Fruit fly (Drosophila melanogaster) whole organism, embryonic: ENCODE data around the gene CG8460.

ENCODE experiments used
- CG8281 ChIP-seq: fragments of 200-800 bp; sonication (Bioruptor generic); optimal IDR thresholded peaks from 2 replicates; lab custom pipeline; 2018; ENCODE audit warnings: missing biosample characterization, mild to moderate bottlenecking, missing genetic modification characterization, moderate library complexity
- Dbx ChIP-seq: fragments of 200-800 bp; sonication (Bioruptor generic); IDR thresholded peaks from 3 replicates; pipeline ENCODE4 v1.3.6; 2022; ENCODE audit warnings: missing biosample characterization, missing genetic modification characterization

DNA sequence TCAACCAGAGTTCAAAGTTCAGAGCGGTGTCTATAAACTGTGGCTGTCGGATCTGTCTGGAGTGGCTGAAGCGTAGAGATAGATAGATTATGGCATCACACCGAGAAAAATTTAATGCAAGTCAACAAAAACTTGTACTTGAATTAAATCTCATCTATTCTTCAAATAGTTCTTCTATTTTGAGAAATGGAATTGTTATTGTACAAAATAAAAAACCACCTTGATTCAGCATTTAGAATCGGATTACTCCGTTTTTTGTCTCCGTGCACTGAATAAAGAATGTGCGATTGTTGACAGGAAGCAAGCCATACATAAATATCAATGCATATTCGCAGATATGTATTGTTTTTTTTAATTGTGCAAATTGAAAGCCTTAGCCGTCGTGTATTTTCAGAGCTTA is 32.6 kb downstream of the CG8460 start:
- 0 out of 3 replicates have a peak, but pooled peaks have one; percentile 20 for TF ChIP-seq Dbx (GFP tag; lab: Robert Waterston, UW)
- TF ChIP-seq CG8281 = no peak
